Worm (Caenorhabditis elegans) whole organism, L4 larva: ENCODE results near the gene suex-2.

Experiments used
- Y5F2A.4 ChIP-seq: fragments of 200-800 bp; sonication (Bioruptor generic); optimal IDR thresholded peaks from 2 replicates; lab custom pipeline; 2018; ENCODE audit warnings: mild to moderate bottlenecking, missing genetic modification characterization, missing compliant biosample characterization
- ama-1 ChIP-seq: fragments of 150-350 bp; optimal IDR thresholded peaks from 2 replicates; lab custom pipeline; 2014; ENCODE audit warnings: inconsistent platforms, mixed read lengths
- fos-1 ChIP-seq: fragments of 150-350 bp; optimal IDR thresholded peaks from 2 replicates; lab custom pipeline; 2014; ENCODE audit warnings: missing biosample characterization, missing genetic modification characterization
- lir-3 ChIP-seq: sonication (generic microtip); optimal IDR thresholded peaks from 2 replicates; lab custom pipeline; 2016; ENCODE audit warnings: mild to moderate bottlenecking, missing genetic modification characterization, missing compliant biosample characterization
- mdl-1 ChIP-seq, 2 experiments: fragments of 150-350 bp in 1 of 2; sonication (generic microtip) in 1 of 2; optimal IDR thresholded peaks; 2 replicates each; lab custom pipeline; 2014 to 2017; ENCODE audit warnings: missing biosample characterization in 2 of 2, missing genetic modification characterization in 2 of 2
- nhr-237 ChIP-seq: sonication (generic microtip); optimal IDR thresholded peaks from 2 replicates; lab custom pipeline; 2017; ENCODE audit warnings: missing biosample characterization, missing genetic modification characterization
- nhr-6 ChIP-seq: fragments of 150-350 bp; optimal IDR thresholded peaks from 2 replicates; lab custom pipeline; 2014; ENCODE audit warnings: missing biosample characterization, missing genetic modification characterization
- nhr-77 ChIP-seq: fragments of 150-350 bp; optimal IDR thresholded peaks from 2 replicates; lab custom pipeline; 2014; ENCODE audit warnings: missing biosample characterization, missing genetic modification characterization
- pqm-1 ChIP-seq: sonication (generic microtip); optimal IDR thresholded peaks from 2 replicates; lab custom pipeline; 2017; ENCODE audit warnings: missing biosample characterization, missing genetic modification characterization
- unc-130 ChIP-seq: sonication (generic microtip); optimal IDR thresholded peaks from 2 replicates; lab custom pipeline; 2016; ENCODE audit warnings: missing genetic modification reagents, missing genetic modification characterization, missing compliant biosample characterization
- unc-62 ChIP-seq, 3 experiments: fragments of 150-350 bp in 1 of 3; sonication (generic microtip); optimal IDR thresholded peaks in 2 of 3; peaks in 1 of 3; 1 replicate in 1 of 3; 2 replicates in 2 of 3; lab custom pipeline; 2014 to 2017; ENCODE audit warnings: missing biosample characterization in 3 of 3, missing genetic modification characterization in 3 of 3, missing genetic modification reagents in 3 of 3, missing genotype in 1 of 3
- zag-1 ChIP-seq: fragments of 150-350 bp; optimal IDR thresholded peaks from 2 replicates; lab custom pipeline; 2014; ENCODE audit warnings: missing biosample characterization, missing genetic modification characterization

DNA sequence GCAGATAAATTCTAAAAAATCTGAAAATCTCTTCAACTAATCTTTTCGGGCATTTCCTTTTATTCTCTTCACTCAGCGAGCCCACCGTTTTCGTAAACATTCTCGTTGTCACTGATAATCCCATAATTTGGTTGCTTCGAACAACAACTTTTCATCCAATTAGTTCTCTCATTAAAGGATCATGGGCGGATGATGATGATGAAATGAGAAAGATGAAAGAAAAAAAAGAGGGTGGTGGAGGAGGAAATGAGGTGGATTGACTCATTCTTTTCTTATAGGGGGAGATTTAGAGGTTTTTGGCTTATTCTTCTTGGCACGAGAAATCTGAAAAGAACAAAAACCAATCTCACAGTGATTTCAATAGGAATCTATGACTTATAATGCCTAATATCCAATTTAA is 46.9 kb upstream of the suex-2 start:
- no peak for TF ChIP-seq unc-130 (GFP tag; lab: Kevin White, UChicago)
- TF ChIP-seq ama-1 (lab: Kevin White, UChicago): no peak
- no peak for TF ChIP-seq nhr-77 (tag; lab: Kevin White, UChicago)
- TF ChIP-seq zag-1 (tag; lab: Kevin White, UChicago): no peak
- TF ChIP-seq nhr-237 (tag; lab: Kevin White, UChicago): no peak
- TF ChIP-seq mdl-1 (tag; optimal IDR thresholded peaks at IDR 0.05; lab: Kevin White, UChicago): no peak
- TF ChIP-seq fos-1: no peak
- no peak for TF ChIP-seq pqm-1 (tag; lab: Kevin White, UChicago)
- TF ChIP-seq nhr-6 (tag; lab: Kevin White, UChicago): no peak
- TF ChIP-seq unc-62 (GFP tag; optimal IDR thresholded peaks at IDR 0.05 in 1 of 2; lab: Kevin White, UChicago): no peak
- no peak for TF ChIP-seq unc-62 (tag; optimal IDR thresholded peaks at IDR 0.05; lab: Kevin White, UChicago)
- TF ChIP-seq lir-3: no peak
- no peak for TF ChIP-seq Y5F2A.4 (GFP tag; lab: Kevin White, UChicago)
